Worm (Caenorhabditis elegans): ENCODE data around the gene srh-154.
"Not testable (repeated sequence)": the region's sequence is repeated elsewhere in the genome, so short reads cannot be mapped to it uniquely, and the experiment has no call there.

The srh-154 gene

DNA sequence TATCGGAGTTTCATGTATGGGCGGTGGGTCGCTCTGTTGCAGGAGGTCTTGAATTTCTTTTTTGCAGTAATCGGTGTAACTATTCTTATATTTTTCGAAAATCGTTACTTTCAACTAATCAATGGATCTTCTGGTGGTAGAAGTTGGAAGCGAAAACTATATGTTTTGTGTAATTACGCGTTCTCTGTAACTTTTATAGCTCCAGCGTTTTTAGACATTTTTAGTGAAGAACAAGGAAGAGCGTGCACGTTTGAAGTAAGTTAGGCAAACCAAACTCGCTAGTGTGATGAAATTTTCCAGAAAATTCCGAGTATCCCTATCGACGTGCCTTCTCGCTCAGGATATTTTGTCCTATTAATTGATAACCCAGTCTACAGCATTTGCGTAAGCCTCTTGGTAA lies at the start of gene srh-154:
Gene srh-154, plus strand, starts transcription at position 301 of the 400 bp plus-strand sequence.
- TF ChIP-seq tbx-37 (GFP tag; conservative IDR thresholded peaks at IDR 0.05) (no peak), tra-4 (tag; optimal IDR thresholded peaks at IDR 0.05) (no peak), ceh-36 (tag; optimal IDR thresholded peaks at IDR 0.05) (no peak)

DNA sequence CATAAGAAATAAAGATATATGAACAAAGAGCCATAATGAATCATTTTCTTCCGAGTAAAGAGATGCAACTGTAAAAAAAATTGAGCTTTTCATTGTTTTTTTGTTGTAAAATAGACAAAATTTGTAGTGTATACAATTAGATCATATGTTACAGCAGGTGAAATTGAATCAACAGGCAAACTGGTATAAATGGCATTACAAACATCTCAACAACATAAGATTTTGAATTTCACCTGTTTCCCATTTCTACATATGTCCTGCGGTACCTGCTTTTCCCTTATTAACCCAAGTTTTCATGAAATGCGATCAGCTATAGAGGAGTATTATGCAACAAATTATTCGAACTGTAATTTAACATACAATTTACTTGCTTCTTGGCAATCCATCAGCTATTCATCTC lies 44.1 kb upstream of the srh-154 start, which contains the start of gene srh-120:
Gene srh-120, plus strand, starts transcription at position 301 of the 400 bp plus-strand sequence.
- no peak for TF ChIP-seq aly-1 (tag; optimal IDR thresholded peaks at IDR 0.05)
- TF ChIP-seq scrt-1 (GFP tag; IDR thresholded peaks at IDR 0.05), result no peak
- no peak for TF ChIP-seq tra-4 (tag; optimal IDR thresholded peaks at IDR 0.05)
- TF ChIP-seq flt-1 (GFP tag; IDR thresholded peaks at IDR 0.05), result no peak
- TF ChIP-seq sea-1 (GFP tag; conservative IDR thresholded peaks at IDR 0.05), result no peak
- no peak for TF ChIP-seq hmbx-1 (tag; optimal IDR thresholded peaks at IDR 0.05)
- TF ChIP-seq pes-1 (GFP tag; IDR thresholded peaks at IDR 0.05), result no peak

DNA sequence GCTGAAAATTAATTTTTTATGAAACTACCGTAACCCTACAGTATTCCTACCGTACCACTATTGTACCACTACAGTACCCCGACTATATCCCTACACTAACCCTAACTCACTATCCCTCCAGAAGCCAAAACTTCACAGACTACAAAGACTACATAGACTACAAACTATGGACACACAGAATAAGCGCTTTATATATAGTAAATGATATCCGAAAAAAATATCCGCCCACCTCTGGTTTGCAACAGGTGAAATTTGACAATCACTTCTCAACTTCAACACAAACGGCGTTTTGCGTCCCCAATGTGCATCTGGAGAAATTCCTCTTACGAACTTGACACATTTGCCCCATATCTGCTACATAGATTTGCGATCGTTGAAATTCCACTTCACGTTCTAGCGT lies 29.6 kb upstream of the srh-154 start, which contains the start of gene srh-132:
Gene srh-132, plus strand, starts transcription at position 301 of the 400 bp plus-strand sequence.
- TF ChIP-seq aly-1 (tag; optimal IDR thresholded peaks at IDR 0.05); sea-1 (GFP tag; conservative IDR thresholded peaks at IDR 0.05); hmbx-1 (tag; optimal IDR thresholded peaks at IDR 0.05): not testable (repeated sequence)

DNA sequence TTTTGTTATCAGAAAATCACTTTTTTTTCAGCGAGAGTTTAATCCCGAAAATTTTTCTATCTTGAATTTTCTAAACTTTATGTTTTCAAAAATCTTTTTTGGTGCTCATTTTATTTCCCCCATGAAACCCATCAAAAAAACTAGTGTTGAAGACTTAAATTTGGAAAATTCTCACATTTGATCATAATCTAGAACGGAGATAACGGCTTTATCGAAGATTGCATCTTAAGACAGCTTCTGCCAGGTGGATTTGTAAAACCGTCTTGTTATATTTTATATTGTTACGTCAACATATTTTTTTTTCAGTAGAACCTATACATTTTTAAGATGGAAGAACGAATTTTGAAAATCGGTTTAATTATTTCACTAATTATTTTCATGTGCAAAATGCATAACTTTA lies 24.6 kb upstream of the srh-154 start, which contains the start of gene T27C5.12:
Gene T27C5.12, plus strand, starts transcription at position 301 of the 400 bp plus-strand sequence.
- TF ChIP-seq pes-1 (GFP tag; IDR thresholded peaks at IDR 0.05) (no peak), aly-1 (tag; optimal IDR thresholded peaks at IDR 0.05) (no peak), ceh-13 (GFP tag; optimal IDR thresholded peaks at IDR 0.05) (no peak), ama-1 (optimal IDR thresholded peaks at IDR 0.05) (no peak), sea-1 (GFP tag; conservative IDR thresholded peaks at IDR 0.05) (no peak), ceh-36 (tag; optimal IDR thresholded peaks at IDR 0.05) (no peak), F13C5.2 (tag; optimal IDR thresholded peaks at IDR 0.05) (no peak), scrt-1 (GFP tag; IDR thresholded peaks at IDR 0.05) (no peak), hnd-1 (tag; optimal IDR thresholded peaks at IDR 0.05) (no peak), tbx-11 (GFP tag; IDR thresholded peaks at IDR 0.05) (no peak), B0310.2 (tag; optimal IDR thresholded peaks at IDR 0.05) (no peak), tra-4 (tag; optimal IDR thresholded peaks at IDR 0.05) (no peak), hmbx-1 (tag; optimal IDR thresholded peaks at IDR 0.05) (no peak), flt-1 (GFP tag; IDR thresholded peaks at IDR 0.05) (no peak), hmg-4 (GFP tag; optimal IDR thresholded peaks at IDR 0.05) (no peak), ets-7 (tag; optimal IDR thresholded peaks at IDR 0.05) (no peak)

DNA sequence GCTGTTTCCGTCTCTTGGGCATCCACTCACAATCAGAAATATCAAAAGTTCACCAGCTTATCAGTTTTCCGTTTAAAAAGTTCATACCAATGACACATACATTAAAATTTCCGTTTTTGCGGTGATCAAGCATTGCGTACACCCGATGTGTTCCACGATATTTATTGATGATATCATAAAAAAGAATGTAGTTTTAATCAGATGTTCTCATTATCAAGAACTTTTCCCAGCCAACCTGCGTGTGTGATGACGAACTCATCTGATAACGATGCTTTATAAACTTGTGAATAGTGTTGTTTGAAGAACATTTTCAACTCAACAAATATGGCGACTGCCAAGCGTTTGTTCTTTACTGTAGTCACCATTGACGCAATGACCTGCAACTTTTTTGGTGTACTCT lies 22.7 kb upstream of the srh-154 start, which contains the start of gene clc-21:
Gene clc-21, plus strand, starts transcription at position 301 of the 400 bp plus-strand sequence.
- TF ChIP-seq ceh-13 (GFP tag; optimal IDR thresholded peaks at IDR 0.05) (no peak), tbx-11 (GFP tag; IDR thresholded peaks at IDR 0.05) (no peak), sea-1 (GFP tag; conservative IDR thresholded peaks at IDR 0.05) (no peak), tbx-37 (GFP tag; conservative IDR thresholded peaks at IDR 0.05) (no peak), flt-1 (GFP tag; IDR thresholded peaks at IDR 0.05) (no peak)

DNA sequence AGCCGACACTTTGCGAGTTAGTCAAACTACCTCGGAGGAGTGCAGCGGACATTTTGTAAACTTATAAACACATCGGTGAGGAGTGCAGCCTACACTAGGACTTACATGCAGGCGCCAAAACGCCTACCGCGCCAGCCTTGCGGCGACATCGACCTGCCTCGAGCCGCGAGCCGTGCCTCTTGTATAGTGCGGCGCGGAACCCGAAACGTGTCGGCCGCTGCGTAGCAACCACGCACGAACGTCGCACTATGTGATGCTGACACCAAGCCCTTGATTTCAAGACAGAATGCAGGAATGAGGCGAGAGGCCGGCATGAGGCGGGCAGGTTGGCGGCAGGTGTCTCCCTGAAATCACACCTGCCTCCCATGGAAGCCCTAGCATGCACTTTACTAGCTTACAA lies 10.2 kb upstream of the srh-154 start:
- TF ChIP-seq B0310.2 (tag; optimal IDR thresholded peaks at IDR 0.05), result no peak
- TF ChIP-seq ama-1 (optimal IDR thresholded peaks at IDR 0.05), result no peak
- no peak for TF ChIP-seq aly-1 (tag; optimal IDR thresholded peaks at IDR 0.05)
- no peak for TF ChIP-seq pes-1 (GFP tag; IDR thresholded peaks at IDR 0.05)

DNA sequence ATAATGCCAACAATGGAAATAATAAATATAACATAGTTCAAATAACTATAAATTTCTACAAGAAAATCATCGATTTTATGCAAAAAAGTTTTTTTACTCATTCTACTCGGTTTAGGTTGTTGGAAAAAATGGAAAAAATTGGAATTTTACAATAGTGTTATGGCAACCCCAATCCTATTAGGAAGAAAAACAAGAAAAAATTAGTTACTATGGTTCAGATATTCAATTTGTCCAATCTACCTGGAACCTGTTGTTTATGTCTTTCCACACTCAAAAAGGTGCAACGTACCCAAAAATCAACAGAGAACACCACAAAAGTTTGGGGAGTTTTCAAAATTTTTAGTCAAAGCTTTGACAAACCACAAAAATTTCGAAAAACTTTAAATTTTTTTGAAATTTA lies 9.4 kb upstream of the srh-154 start, which contains the start of gene T27C5.10:
Gene T27C5.10, minus strand, starts transcription at position 101 of the 400 bp plus-strand sequence.
- no peak for TF ChIP-seq tbx-37 (GFP tag; conservative IDR thresholded peaks at IDR 0.05)
- no peak for TF ChIP-seq aly-1 (tag; optimal IDR thresholded peaks at IDR 0.05)
- TF ChIP-seq B0310.2 (tag; optimal IDR thresholded peaks at IDR 0.05), result no peak
- no peak for TF ChIP-seq ceh-36 (tag; optimal IDR thresholded peaks at IDR 0.05)
- no peak for TF ChIP-seq sea-1 (GFP tag; conservative IDR thresholded peaks at IDR 0.05)
- TF ChIP-seq hmg-4 (GFP tag; optimal IDR thresholded peaks at IDR 0.05), result no peak
- TF ChIP-seq ets-7 (tag; optimal IDR thresholded peaks at IDR 0.05), result no peak
- no peak for TF ChIP-seq ceh-13 (GFP tag; optimal IDR thresholded peaks at IDR 0.05)
- no peak for TF ChIP-seq F13C5.2 (tag; optimal IDR thresholded peaks at IDR 0.05)
- no peak for TF ChIP-seq flt-1 (GFP tag; IDR thresholded peaks at IDR 0.05)
- no peak for TF ChIP-seq pes-1 (GFP tag; IDR thresholded peaks at IDR 0.05)
- TF ChIP-seq tbx-11 (GFP tag; IDR thresholded peaks at IDR 0.05), result no peak
- no peak for TF ChIP-seq hnd-1 (tag; optimal IDR thresholded peaks at IDR 0.05)

DNA sequence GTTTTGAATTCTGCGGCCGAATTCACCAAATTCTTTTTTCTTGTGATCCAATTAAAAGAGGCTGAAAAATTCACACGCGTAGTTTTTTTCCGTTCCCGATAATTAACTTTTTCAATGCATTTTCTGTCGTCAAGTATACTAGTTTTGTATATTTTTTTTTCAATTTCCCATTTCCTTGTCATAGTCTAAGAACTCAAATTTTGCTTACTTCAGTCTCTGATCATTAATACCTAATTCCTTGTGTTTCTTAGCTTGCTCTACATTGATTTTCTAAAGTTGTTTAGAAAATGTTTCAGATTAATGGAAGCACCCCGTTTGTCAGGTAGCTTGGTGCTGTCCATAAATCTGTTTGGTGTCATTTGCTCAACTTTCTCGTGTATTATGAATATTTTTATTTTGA lies 8.6 kb upstream of the srh-154 start, which contains the start of gene srbc-27:
Gene srbc-27, plus strand, starts transcription at position 301 of the 400 bp plus-strand sequence.
- TF ChIP-seq tbx-37 (GFP tag; conservative IDR thresholded peaks at IDR 0.05) (no peak), F13C5.2 (tag; optimal IDR thresholded peaks at IDR 0.05) (no peak), ama-1 (optimal IDR thresholded peaks at IDR 0.05) (no peak), pes-1 (GFP tag; IDR thresholded peaks at IDR 0.05) (no peak), hnd-1 (tag; optimal IDR thresholded peaks at IDR 0.05) (no peak), ceh-13 (GFP tag; optimal IDR thresholded peaks at IDR 0.05) (no peak), scrt-1 (GFP tag; IDR thresholded peaks at IDR 0.05) (no peak), tbx-11 (GFP tag; IDR thresholded peaks at IDR 0.05) (no peak), B0310.2 (tag; optimal IDR thresholded peaks at IDR 0.05) (no peak), tra-4 (tag; optimal IDR thresholded peaks at IDR 0.05) (no peak), sea-1 (GFP tag; conservative IDR thresholded peaks at IDR 0.05) (no peak), aly-1 (tag; optimal IDR thresholded peaks at IDR 0.05) (no peak), ets-7 (tag; optimal IDR thresholded peaks at IDR 0.05) (no peak)
